Worm (Caenorhabditis elegans): Measurements from ENCODE around the gene mtp-18.

- TF ChIP-seq nhr-11 (tag; optimal IDR thresholded peaks at IDR 0.05), result no peak
- TF ChIP-seq hlh-30 (tag; optimal IDR thresholded peaks at IDR 0.05; ENCODE audit: insufficient read depth), result no peak
- TF ChIP-seq madf-2 (tag; optimal IDR thresholded peaks at IDR 0.05), result no peak
- no peak for TF ChIP-seq ama-1 (optimal IDR thresholded peaks at IDR 0.05)
- TF ChIP-seq fkh-6 (tag; optimal IDR thresholded peaks at IDR 0.05), result no peak
- no peak for TF ChIP-seq C08G9.2 (tag; optimal IDR thresholded peaks at IDR 0.05)
Observed at ce11 chrX:6250866-6251265, 44.7 kb upstream of the mtp-18 start.

Data from whole organism, late embryonic.